Worm (Caenorhabditis elegans): ENCODE data around the gene srw-77.

Gene srw-77

ce11 chrV:16682886-16683285 is 39.4 kb upstream of the srw-77 start, which contains the start of gene srw-36:
TSS of gene srw-36 (plus strand) at chrV:16683186.
- TF ChIP-seq hlh-15 (tag; optimal IDR thresholded peaks at IDR 0.05) (no peak), ceh-6 (GFP tag; optimal IDR thresholded peaks at IDR 0.05) (no peak), elt-4 (tag; optimal IDR thresholded peaks at IDR 0.05) (no peak)

- TF ChIP-seq pag-3 (tag; optimal IDR thresholded peaks at IDR 0.05; ENCODE audit: borderline replicate concordance): no peak
- no peak for TF ChIP-seq T23F11.4 (GFP tag; optimal IDR thresholded peaks at IDR 0.05)
- no peak for TF ChIP-seq ets-4 (tag; optimal IDR thresholded peaks at IDR 0.05)
- no peak for TF ChIP-seq unc-42 (tag; optimal IDR thresholded peaks at IDR 0.05)
- TF ChIP-seq rnt-1 (tag; optimal IDR thresholded peaks at IDR 0.05): no peak
- TF ChIP-seq ceh-6 (GFP tag; optimal IDR thresholded peaks at IDR 0.05): no peak
- TF ChIP-seq odd-2 (tag; optimal IDR thresholded peaks at IDR 0.05): no peak
- TF ChIP-seq elt-2 (tag; optimal IDR thresholded peaks at IDR 0.05): no peak
- no peak for TF ChIP-seq hlh-30 (tag; optimal IDR thresholded peaks at IDR 0.05; ENCODE audit: insufficient read depth)
- TF ChIP-seq sox-2 (GFP tag; IDR thresholded peaks at IDR 0.05): no peak
- no peak for TF ChIP-seq fkh-6 (tag; optimal IDR thresholded peaks at IDR 0.05)
- TF ChIP-seq ceh-19 (GFP tag; optimal IDR thresholded peaks at IDR 0.05): no peak
- TF ChIP-seq nfya-1 (tag; optimal IDR thresholded peaks at IDR 0.05): no peak
- no peak for TF ChIP-seq elt-4 (tag; optimal IDR thresholded peaks at IDR 0.05)
- TF ChIP-seq ceh-34 (tag; optimal IDR thresholded peaks at IDR 0.05): no peak
- no peak for TF ChIP-seq syd-9 (tag; optimal IDR thresholded peaks at IDR 0.05)
- TF ChIP-seq K09A11.1 (tag; optimal IDR thresholded peaks at IDR 0.05; ENCODE audit: insufficient read depth): no peak
Measured at ce11 chrV:16679981-16680380, 36.5 kb upstream of the srw-77 start, which contains the start of gene srw-44. TSS of gene srw-44 (plus strand) at chrV:16680281.

ce11 chrV:16679237-16679636 is 35.8 kb upstream of the srw-77 start, which contains the start of gene srz-103:
TSS of gene srz-103 (minus strand) at chrV:16679337.
- TF ChIP-seq sox-2 (GFP tag; IDR thresholded peaks at IDR 0.05): no peak
- TF ChIP-seq fax-1 (tag; optimal IDR thresholded peaks at IDR 0.05): no peak
- no peak for TF ChIP-seq unc-42 (tag; optimal IDR thresholded peaks at IDR 0.05)

- no peak for TF ChIP-seq nfya-1 (tag; optimal IDR thresholded peaks at IDR 0.05)
- TF ChIP-seq zip-5 (tag; optimal IDR thresholded peaks at IDR 0.05): no peak
- no peak for TF ChIP-seq syd-9 (tag; optimal IDR thresholded peaks at IDR 0.05)
- TF ChIP-seq lin-11 (tag; optimal IDR thresholded peaks at IDR 0.05): no peak
- TF ChIP-seq ceh-6 (GFP tag; optimal IDR thresholded peaks at IDR 0.05): no peak
Measured at ce11 chrV:16675553-16675952, 32.1 kb upstream of the srw-77 start, which contains the start of gene srz-1. TSS of gene srz-1 (plus strand) at chrV:16675853.

- no peak for TF ChIP-seq lim-6 (tag; optimal IDR thresholded peaks at IDR 0.05)
- TF ChIP-seq C38D4.7 (GFP tag; optimal IDR thresholded peaks at IDR 0.05): no peak
- no peak for TF ChIP-seq ceh-48 (tag; optimal IDR thresholded peaks at IDR 0.05)
- TF ChIP-seq pax-1 (tag; optimal IDR thresholded peaks at IDR 0.05): no peak
- no peak for TF ChIP-seq sox-2 (GFP tag; IDR thresholded peaks at IDR 0.05)
- no peak for TF ChIP-seq pha-4 (tag; optimal IDR thresholded peaks at IDR 0.05)
- no peak for TF ChIP-seq sdc-2 (tag; optimal IDR thresholded peaks at IDR 0.05)
- TF ChIP-seq hlh-6 (tag; optimal IDR thresholded peaks at IDR 0.05): no peak
Measured at ce11 chrV:16674399-16674798, 30.9 kb upstream of the srw-77 start.

ce11 chrV:16672198-16672597 is 28.7 kb upstream of the srw-77 start, which contains the start of gene F14F8.8:
TSS of gene F14F8.8 (minus strand) at chrV:16672298.
- TF ChIP-seq pqm-1 (tag; optimal IDR thresholded peaks at IDR 0.05): no peak
- TF ChIP-seq ztf-16 (tag; optimal IDR thresholded peaks at IDR 0.05): no peak
- no peak for TF ChIP-seq ahr-1 (tag; optimal IDR thresholded peaks at IDR 0.05)
- TF ChIP-seq pag-3 (tag; optimal IDR thresholded peaks at IDR 0.05; ENCODE audit: borderline replicate concordance): no peak
- TF ChIP-seq ceh-9 (tag; optimal IDR thresholded peaks at IDR 0.05): no peak
- TF ChIP-seq dve-1 (tag; optimal IDR thresholded peaks at IDR 0.05): no peak
- TF ChIP-seq K09A11.1 (tag; optimal IDR thresholded peaks at IDR 0.05; ENCODE audit: insufficient read depth): no peak
- TF ChIP-seq madf-2 (tag; optimal IDR thresholded peaks at IDR 0.05): no peak
- TF ChIP-seq elt-4 (tag; optimal IDR thresholded peaks at IDR 0.05): no peak

Data from whole organism, late embryonic.